Worm (Caenorhabditis elegans): ENCODE results near the gene clec-84.
"Not testable (repeated sequence)": the region's sequence is repeated elsewhere in the genome, so short reads cannot be mapped to it uniquely, and the experiment has no call there.

Gene clec-84

DNA sequence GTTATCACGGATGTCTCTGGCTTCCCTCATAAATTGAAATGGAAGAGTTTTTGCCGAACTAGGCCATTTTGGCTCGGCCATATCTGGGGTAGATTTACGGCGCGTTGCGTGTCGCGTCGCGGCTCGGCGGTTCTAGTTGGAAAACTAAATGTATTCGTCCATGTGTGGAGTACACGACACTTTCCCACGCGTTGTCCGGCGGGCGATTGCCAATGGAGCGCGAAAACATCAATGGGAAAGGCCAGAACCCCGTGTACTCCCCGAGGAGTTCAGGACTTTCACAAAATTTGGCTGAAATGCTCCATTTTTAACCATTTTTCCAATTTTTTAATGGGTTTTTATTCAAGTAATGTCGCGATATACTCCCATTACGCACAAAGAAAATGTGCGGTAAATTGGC lies 41.9 kb downstream of the clec-84 start:
- TF ChIP-seq unc-62 (GFP tag; optimal IDR thresholded peaks at IDR 0.05 in 1 of 2) (peak in 1 of 2 experiments; percentile 93), set-16 (GFP tag; IDR thresholded peaks at IDR 0.05) (0 out of 2 replicates have a peak, but pooled peaks have one; percentile 9), aha-1 (tag) (peak; percentile 19)
- not testable (repeated sequence) for TF ChIP-seq unc-62 (tag; optimal IDR thresholded peaks at IDR 0.05)

ce11 chrIV:2885260-2885659 lies 43.0 kb downstream of the clec-84 start:
- TF ChIP-seq dmd-9 (GFP tag; IDR thresholded peaks at IDR 0.05): no peak
- TF ChIP-seq F49E8.2 (tag; optimal IDR thresholded peaks at IDR 0.05; ENCODE audit: borderline replicate concordance): no peak
- no peak for TF ChIP-seq daf-12 (tag; optimal IDR thresholded peaks at IDR 0.05)

- TF ChIP-seq daf-19 (GFP tag; conservative IDR thresholded peaks at IDR 0.05) (no peak), F49E8.2 (tag; optimal IDR thresholded peaks at IDR 0.05; ENCODE audit: borderline replicate concordance) (no peak), egl-27 (tag; optimal IDR thresholded peaks at IDR 0.05) (no peak), skn-1 (tag; optimal IDR thresholded peaks at IDR 0.05) (no peak), Y48G9A.11 (GFP tag; IDR thresholded peaks at IDR 0.05) (no peak), nhr-77 (tag; optimal IDR thresholded peaks at IDR 0.05) (no peak), madf-5 (GFP tag; IDR thresholded peaks at IDR 0.05) (no peak), nhr-25 (tag; optimal IDR thresholded peaks at IDR 0.05; ENCODE audit: borderline replicate concordance, insufficient read depth) (no peak)
Observed at ce11 chrIV:2886655-2887054, 44.4 kb downstream of the clec-84 start, which contains the start of gene dml-1. Gene dml-1 (plus strand): TSS chrIV:2886955.

DNA sequence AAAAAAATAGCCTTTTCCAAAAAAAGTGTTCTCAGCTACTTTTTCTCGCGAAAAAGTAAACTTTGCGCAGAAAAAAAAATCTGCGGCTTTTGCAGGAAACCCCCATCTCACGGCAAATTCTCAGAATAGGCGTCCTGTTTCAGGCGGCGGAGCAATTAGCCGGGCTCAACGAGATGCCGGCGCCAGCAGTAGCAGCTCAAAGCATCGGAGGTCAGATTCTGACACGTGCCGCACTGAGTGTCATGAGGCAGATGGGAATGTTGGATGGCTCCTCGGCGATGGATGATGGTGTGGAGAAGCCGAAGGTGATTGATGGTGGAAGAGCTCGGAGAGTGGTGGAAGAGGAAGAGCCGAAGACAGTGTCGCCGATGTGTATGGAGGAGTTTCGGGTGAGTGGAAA lies 45.0 kb downstream of the clec-84 start:
- TF ChIP-seq set-16 (GFP tag; IDR thresholded peaks at IDR 0.05) (peak; percentile 71), lin-1 (GFP tag; IDR thresholded peaks at IDR 0.05) (no peak), egl-43 (GFP tag; IDR thresholded peaks at IDR 0.05) (0 out of 2 replicates have a peak, but pooled peaks have one; percentile 7)

- no peak for TF ChIP-seq nhr-6 (tag; optimal IDR thresholded peaks at IDR 0.05)
- peak; percentile 94 for TF ChIP-seq set-16 (GFP tag; IDR thresholded peaks at IDR 0.05)
- 0 out of 2 replicates have a peak, but pooled peaks have one; percentile 18 for TF ChIP-seq php-3 (GFP tag; IDR thresholded peaks at IDR 0.05)
Observed at ce11 chrIV:2888496-2889101, 46.3 kb downstream of the clec-84 start.

DNA sequence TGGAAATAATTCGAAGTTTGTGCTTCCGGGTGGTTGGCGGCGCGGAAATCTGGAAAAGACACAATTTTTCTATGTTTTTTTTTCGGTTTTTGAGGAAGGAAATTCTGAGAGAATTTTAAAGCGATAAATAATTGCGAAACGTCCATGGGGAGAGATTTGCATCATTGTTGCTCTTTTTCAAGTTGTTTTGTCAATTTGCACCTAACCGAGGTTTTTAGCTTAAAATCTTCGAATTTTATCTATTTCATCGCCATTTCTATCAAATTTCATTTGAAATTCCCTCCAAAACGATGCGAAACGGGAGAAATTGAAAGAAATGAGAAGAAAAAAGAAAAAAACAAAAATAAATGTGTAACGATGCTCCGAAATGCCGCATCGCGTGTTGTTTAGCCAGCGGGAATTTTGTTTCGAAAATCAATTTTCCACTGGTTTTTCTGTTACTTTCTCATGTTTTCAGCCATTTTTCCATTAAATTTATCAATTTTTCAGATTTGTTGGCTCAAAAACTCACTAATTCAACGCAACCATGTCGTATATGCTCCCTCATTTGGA lies 48.2 kb downstream of the clec-84 start, which contains the start of the genes nprt-1 and dib-1:
Gene nprt-1 (minus strand): TSS at position 51 of the 552 bp plus-strand sequence.
Gene dib-1 (plus strand): TSS at position 482 of the 552 bp plus-strand sequence.
- no peak for TF ChIP-seq nhr-102 (tag; optimal IDR thresholded peaks at IDR 0.05)
- TF ChIP-seq lin-38 (GFP tag; IDR thresholded peaks at IDR 0.05): peak; percentile 45; the same call in 1 of the 2 replicates
- peak; percentile 49 for TF ChIP-seq mes-2 (tag; optimal IDR thresholded peaks at IDR 0.05; ENCODE audit: poor library complexity, severe bottlenecking)
- TF ChIP-seq lsy-2 (tag; optimal IDR thresholded peaks at IDR 0.05): peak in 1 of 2 experiments; percentile 72
- peak; percentile 24 for TF ChIP-seq mep-1 (tag; optimal IDR thresholded peaks at IDR 0.05)
- TF ChIP-seq dpl-1 (GFP tag; optimal IDR thresholded peaks at IDR 0.05): peak; percentile 83
- peak; percentile 27 for TF ChIP-seq dve-1 (tag; optimal IDR thresholded peaks at IDR 0.05; ENCODE audit: insufficient read depth)
- TF ChIP-seq ceh-32 (tag; optimal IDR thresholded peaks at IDR 0.05; ENCODE audit: poor library complexity): no peak
- no peak for TF ChIP-seq arid-1 (GFP tag; conservative IDR thresholded peaks at IDR 0.05)
- 0 out of 2 replicates have a peak, but pooled peaks have one; percentile 28 for TF ChIP-seq Y48G9A.11 (GFP tag; IDR thresholded peaks at IDR 0.05)
- no peak for TF ChIP-seq lir-3 (tag; optimal IDR thresholded peaks at IDR 0.05)
- no peak for TF ChIP-seq saeg-2 (GFP tag; IDR thresholded peaks at IDR 0.05)
- TF ChIP-seq hlh-30 (tag; optimal IDR thresholded peaks at IDR 0.05; ENCODE audit: insufficient read depth): peak; percentile 33
- TF ChIP-seq jun-1 (tag; optimal IDR thresholded peaks at IDR 0.05): no peak
- no peak for TF ChIP-seq daf-16 (GFP tag; optimal IDR thresholded peaks at IDR 0.05)
- peak; percentile 6 for TF ChIP-seq daf-16 (tag; optimal IDR thresholded peaks at IDR 0.05)
- no peak for TF ChIP-seq php-3 (GFP tag; IDR thresholded peaks at IDR 0.05)
- TF ChIP-seq ama-1 (optimal IDR thresholded peaks at IDR 0.05): peak; percentile 20
- TF ChIP-seq nhr-77 (tag; optimal IDR thresholded peaks at IDR 0.05): peak; percentile 28

Measured in whole organism, L4 larva.